Fruit fly (Drosophila melanogaster) whole organism, prepupa: ENCODE data around the gene Fkbp39.

Experiments used
- Blimp-1 ChIP-seq: fragments of 200-800 bp; sonication (Bioruptor generic); optimal IDR thresholded peaks from 3 replicates; lab custom pipeline; 2017; ENCODE audit warnings: missing biosample characterization, missing genetic modification characterization, mild to moderate bottlenecking, moderate library complexity, missing genetic modification reagents
- CG3919 ChIP-seq: fragments of 200-800 bp; sonication (Bioruptor generic); optimal IDR thresholded peaks from 3 replicates; lab custom pipeline; 2016; ENCODE audit warnings: missing biosample characterization, missing genetic modification characterization
- CG4318 ChIP-seq: fragments of 200-800 bp; sonication (Bioruptor generic); optimal IDR thresholded peaks from 3 replicates; lab custom pipeline; 2017; ENCODE audit warnings: missing biosample characterization, mild to moderate bottlenecking, missing genetic modification characterization
- Eip78C ChIP-seq: fragments of 200-800 bp; sonication (Bioruptor generic); peaks from one replicate; lab custom pipeline; 2016; ENCODE audit warnings: missing biosample characterization, missing genetic modification characterization
- Hr39 ChIP-seq: fragments of 200-800 bp; sonication (Bioruptor generic); optimal IDR thresholded peaks from 2 replicates; lab custom pipeline; 2016; ENCODE audit warnings: missing biosample characterization, missing genetic modification characterization
- Lpt ChIP-seq: fragments of 200-800 bp; sonication (Bioruptor generic); optimal IDR thresholded peaks from 3 replicates; lab custom pipeline; 2016; ENCODE audit warnings: missing biosample characterization, missing genetic modification characterization
- Sox102F ChIP-seq: fragments of 200-800 bp; sonication (Bioruptor generic); optimal IDR thresholded peaks from 2 replicates; lab custom pipeline; 2016; ENCODE audit warnings: missing biosample characterization, mild to moderate bottlenecking, missing genetic modification characterization
- Sox14 ChIP-seq: fragments of 200-800 bp; sonication (Bioruptor generic); optimal IDR thresholded peaks from 3 replicates; lab custom pipeline; 2016; ENCODE audit warnings: missing biosample characterization, missing genetic modification characterization
- acj6 ChIP-seq: fragments of 200-800 bp; sonication (Bioruptor generic); optimal IDR thresholded peaks from 3 replicates; lab custom pipeline; 2016; ENCODE audit warnings: missing biosample characterization, missing genetic modification characterization
- dac ChIP-seq: fragments of 200-800 bp; sonication (Bioruptor generic); optimal IDR thresholded peaks from 2 replicates; lab custom pipeline; 2017; ENCODE audit warnings: missing biosample characterization, mild to moderate bottlenecking, missing genetic modification characterization
- eg ChIP-seq: fragments of 200-800 bp; sonication (Bioruptor generic); IDR thresholded peaks from 3 replicates; pipeline ENCODE4 v1.3.6; 2022; ENCODE audit warnings: missing biosample characterization, missing genetic modification characterization
- fd59A ChIP-seq: fragments of 200-800 bp; sonication (Bioruptor generic); optimal IDR thresholded peaks from 2 replicates; lab custom pipeline; 2017; ENCODE audit warnings: missing biosample characterization, mild to moderate bottlenecking, missing genetic modification characterization, missing genetic modification reagents
- ss ChIP-seq, 2 experiments: fragments of 200-800 bp; sonication (Bioruptor generic); optimal IDR thresholded peaks; 2 replicates in 1 of 2; 3 replicates in 1 of 2; lab custom pipeline; 2017 to 2018; ENCODE audit warnings: mild to moderate bottlenecking in 2 of 2, missing biosample characterization in 2 of 2, missing genetic modification characterization in 2 of 2, moderate library complexity in 1 of 2
- vri ChIP-seq: fragments of 200-800 bp; sonication (Bioruptor generic); optimal IDR thresholded peaks from 3 replicates; lab custom pipeline; 2016; ENCODE audit warnings: missing biosample characterization, mild to moderate bottlenecking, missing genetic modification characterization

DNA sequence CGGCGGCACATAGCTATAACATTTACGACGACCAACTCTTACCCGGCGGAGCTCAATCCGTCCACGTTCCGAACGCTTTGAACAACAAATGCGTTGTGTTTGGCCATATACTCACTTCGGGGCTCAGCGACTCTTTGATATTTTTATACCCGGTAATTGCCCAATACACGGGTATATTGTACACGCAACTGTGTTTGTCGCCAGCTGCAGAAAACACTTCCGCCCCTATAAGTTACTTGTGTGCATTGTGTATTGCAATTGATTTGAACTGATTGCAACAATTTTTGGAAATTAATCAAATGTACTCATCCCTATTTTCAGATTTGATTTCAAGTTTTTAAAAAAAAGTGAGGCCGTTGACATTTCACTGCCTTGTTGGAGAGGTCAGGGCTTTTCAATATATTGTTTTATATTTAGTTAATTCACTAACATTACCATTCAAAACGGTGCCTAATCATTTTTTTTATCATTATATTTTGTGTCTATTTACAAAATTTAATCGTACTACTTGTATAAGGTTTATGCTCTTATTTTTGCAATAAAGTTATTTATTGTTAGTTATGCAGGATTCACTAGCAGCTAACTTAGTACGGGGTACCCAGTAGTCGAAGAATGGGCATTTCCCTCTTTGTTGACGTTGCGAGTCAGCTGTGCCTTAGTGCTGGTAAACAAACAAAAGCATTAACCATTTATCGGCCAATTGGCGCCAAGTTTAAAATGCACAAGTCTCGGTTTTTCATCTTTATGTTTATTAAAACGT, 10.2 kb upstream of the Fkbp39 start, which contains the start of gene Nagk:
- peak; percentile 58 for TF ChIP-seq Hr39
- TF ChIP-seq Sox102F: no peak
- TF ChIP-seq vri (GFP tag; lab: Kevin White, UChicago): no peak
- TF ChIP-seq eg: peak; percentile 24; the same call in 2 of the 3 replicates
- TF ChIP-seq Lpt (GFP tag; lab: Kevin White, UChicago): peak; percentile 29
- peak; percentile 76 for TF ChIP-seq CG3919 (GFP tag; lab: Kevin White, UChicago)
- peak; percentile 55 for TF ChIP-seq fd59A
- TF ChIP-seq acj6 (GFP tag; lab: Kevin White, UChicago): peak; percentile 75
- TF ChIP-seq Eip78C: peak; percentile 95
- no peak for TF ChIP-seq Blimp-1
- peak; percentile 33 for TF ChIP-seq dac (GFP tag; lab: Kevin White, UChicago)
- no peak for TF ChIP-seq ss (GFP tag; optimal IDR thresholded peaks at IDR 0.05; lab: Kevin White, UChicago)
- no peak for TF ChIP-seq CG4318 (GFP tag; lab: Kevin White, UChicago)
- peak; percentile 83 for TF ChIP-seq Sox14 (GFP tag; lab: Kevin White, UChicago)
